Worm (Caenorhabditis elegans) whole organism, L4 larva: ENCODE measurements around the gene rnp-5.

Experiments used
- cey-2 ChIP-seq: sonication (generic microtip); optimal IDR thresholded peaks from 3 replicates; lab custom pipeline; 2017; ENCODE audit warnings: missing genetic modification characterization, mild to moderate bottlenecking, missing compliant biosample characterization, antibody characterized with exemption, borderline replicate concordance; ENCODE audit not compliant: insufficient read depth
- egl-27 ChIP-seq: sonication (generic microtip); optimal IDR thresholded peaks from 3 replicates; lab custom pipeline; 2017; ENCODE audit warnings: missing biosample characterization, missing genetic modification reagents, missing genetic modification characterization
- fos-1 ChIP-seq: fragments of 150-350 bp; optimal IDR thresholded peaks from 2 replicates; lab custom pipeline; 2014; ENCODE audit warnings: missing biosample characterization, missing genetic modification characterization
- lin-13 ChIP-seq: fragments of 150-350 bp; optimal IDR thresholded peaks from 2 replicates; lab custom pipeline; 2014; ENCODE audit warnings: missing biosample characterization, missing genetic modification reagents, missing genetic modification characterization
- lin-38 ChIP-seq: fragments of 200-800 bp; sonication (Bioruptor generic); IDR thresholded peaks from 2 replicates; pipeline ENCODE4 v1.3.6; 2022; ENCODE audit warnings: missing genetic modification reagents, missing genetic modification characterization, missing compliant biosample characterization
- mdl-1 ChIP-seq, 2 experiments: fragments of 150-350 bp in 1 of 2; sonication (generic microtip) in 1 of 2; optimal IDR thresholded peaks; 2 replicates each; lab custom pipeline; 2014 to 2017; ENCODE audit warnings: missing biosample characterization in 2 of 2, missing genetic modification characterization in 2 of 2
- mxl-2 ChIP-seq: fragments of 200-800 bp; sonication (Bioruptor generic); conservative IDR thresholded peaks from 2 replicates; pipeline ENCODE4 v1.3.6; 2022; ENCODE audit warnings: missing genetic modification reagents, missing genetic modification characterization, missing compliant biosample characterization
- nhr-48 ChIP-seq: sonication (generic microtip); optimal IDR thresholded peaks from 2 replicates; lab custom pipeline; 2016; ENCODE audit warnings: mild to moderate bottlenecking, missing genetic modification characterization, missing compliant biosample characterization
- nhr-76 ChIP-seq: fragments of 150-350 bp; optimal IDR thresholded peaks from 2 replicates; lab custom pipeline; 2014; ENCODE audit warnings: missing biosample characterization, missing genetic modification characterization

ce11 chrIII:896904-897303, 43.2 kb upstream of the rnp-5 start:
- TF ChIP-seq mdl-1 (tag; optimal IDR thresholded peaks at IDR 0.05; lab: Kevin White, UChicago) = no peak
- no peak for TF ChIP-seq fos-1 (tag; lab: Kevin White, UChicago)
- TF ChIP-seq lin-38 (GFP tag; lab: Robert Waterston, UW) = no peak
- TF ChIP-seq nhr-48 (tag; lab: Kevin White, UChicago) = no peak
- no peak for TF ChIP-seq cey-2 (tag; lab: Kevin White, UChicago)
- TF ChIP-seq lin-13 (GFP tag; lab: Kevin White, UChicago) = no peak
- TF ChIP-seq mxl-2 (GFP tag; lab: Robert Waterston, UW) = no peak
- TF ChIP-seq egl-27 = no peak
- no peak for TF ChIP-seq nhr-76
